Worm (Caenorhabditis elegans): ENCODE results near the gene dhs-22.

dhs-22 gene

DNA sequence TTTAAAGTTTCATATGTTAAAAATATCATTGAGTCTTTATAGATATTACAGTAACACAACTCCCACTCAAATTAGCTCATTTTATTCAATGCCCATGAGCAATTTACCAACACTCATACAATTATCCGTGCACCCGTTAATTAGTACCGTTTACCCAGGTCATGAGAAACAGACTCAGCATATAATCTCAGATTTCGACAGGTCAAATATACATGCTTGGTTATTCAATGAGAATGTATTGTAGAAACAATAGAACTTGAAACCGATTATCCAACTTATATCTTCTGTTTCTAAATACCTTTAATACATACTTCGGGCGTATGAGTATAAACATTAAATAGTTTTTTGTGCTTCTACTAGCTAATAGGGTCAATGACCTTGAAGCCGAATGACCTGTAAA lies 15.0 kb upstream of the dhs-22 start:
- no peak for TF ChIP-seq ztf-29 (GFP tag; IDR thresholded peaks at IDR 0.05)
- no peak for TF ChIP-seq flt-1 (GFP tag; IDR thresholded peaks at IDR 0.05)

DNA sequence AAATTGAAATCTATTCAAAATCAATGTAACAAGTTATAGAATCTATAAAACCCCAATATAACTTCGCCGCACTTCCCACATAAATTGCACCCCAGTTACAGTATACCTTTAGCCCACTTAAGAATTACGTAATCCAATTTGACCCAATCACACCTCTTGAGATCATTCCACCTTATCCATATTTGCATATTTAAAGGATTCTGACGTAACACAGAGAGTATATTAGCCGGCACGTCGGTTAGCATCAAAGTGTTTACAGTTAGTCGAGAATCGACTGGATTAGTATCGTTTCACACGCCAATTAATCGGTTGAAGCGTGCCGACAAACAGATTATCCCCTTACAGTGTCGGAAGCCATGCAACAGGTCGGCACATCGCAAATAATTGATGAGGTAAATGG lies 12.3 kb upstream of the dhs-22 start:
- TF ChIP-seq ztf-23 (GFP tag; IDR thresholded peaks at IDR 0.05): no peak
- TF ChIP-seq klf-2 (GFP tag; conservative IDR thresholded peaks at IDR 0.05): no peak
- TF ChIP-seq med-1 (GFP tag; optimal IDR thresholded peaks at IDR 0.05; ENCODE audit: insufficient read depth): no peak
- no peak for TF ChIP-seq ref-1 (GFP tag; conservative IDR thresholded peaks at IDR 0.05)
- no peak for TF ChIP-seq flt-1 (GFP tag; IDR thresholded peaks at IDR 0.05)
- no peak for TF ChIP-seq T22C8.4 (GFP tag; IDR thresholded peaks at IDR 0.05)
- no peak for TF ChIP-seq ztf-29 (GFP tag; IDR thresholded peaks at IDR 0.05)
- TF ChIP-seq cog-1 (tag; optimal IDR thresholded peaks at IDR 0.05): no peak
- no peak for TF ChIP-seq tab-1 (GFP tag; IDR thresholded peaks at IDR 0.05)

- TF ChIP-seq T22C8.4 (GFP tag; IDR thresholded peaks at IDR 0.05) (no peak), cog-1 (tag; optimal IDR thresholded peaks at IDR 0.05) (no peak), med-1 (GFP tag; optimal IDR thresholded peaks at IDR 0.05; ENCODE audit: insufficient read depth) (no peak), tab-1 (GFP tag; IDR thresholded peaks at IDR 0.05) (no peak), ztf-23 (GFP tag; IDR thresholded peaks at IDR 0.05) (no peak), ref-1 (GFP tag; conservative IDR thresholded peaks at IDR 0.05) (no peak), ztf-29 (GFP tag; IDR thresholded peaks at IDR 0.05) (no peak), flt-1 (GFP tag; IDR thresholded peaks at IDR 0.05) (no peak), klf-2 (GFP tag; conservative IDR thresholded peaks at IDR 0.05) (no peak)
These were observed 11.0 kb upstream of the dhs-22 start, which contains the start of gene egl-1 for ce11 chrV:14432259-14432658. Gene egl-1, minus strand, starts transcription at chrV:14432359.

ce11 chrV:14428865-14429264 lies 7.6 kb upstream of the dhs-22 start, which contains the start of gene F23B12.1:
Gene F23B12.1, plus strand, starts transcription at chrV:14429165.
- TF ChIP-seq klf-2 (GFP tag; conservative IDR thresholded peaks at IDR 0.05): no peak

- TF ChIP-seq ztf-29 (GFP tag; IDR thresholded peaks at IDR 0.05) (no peak), med-1 (GFP tag; optimal IDR thresholded peaks at IDR 0.05; ENCODE audit: insufficient read depth) (no peak), klf-2 (GFP tag; conservative IDR thresholded peaks at IDR 0.05) (no peak), T22C8.4 (GFP tag; IDR thresholded peaks at IDR 0.05) (no peak), tab-1 (GFP tag; IDR thresholded peaks at IDR 0.05) (no peak), cog-1 (tag; optimal IDR thresholded peaks at IDR 0.05) (no peak), ztf-23 (GFP tag; IDR thresholded peaks at IDR 0.05) (no peak), flt-1 (GFP tag; IDR thresholded peaks at IDR 0.05) (no peak), ref-1 (GFP tag; conservative IDR thresholded peaks at IDR 0.05) (no peak)
These were observed 6.0 kb upstream of the dhs-22 start for ce11 chrV:14427069-14427825.

ce11 chrV:14426013-14426412 lies 4.8 kb upstream of the dhs-22 start:
- TF ChIP-seq ztf-29 (GFP tag; IDR thresholded peaks at IDR 0.05) (no peak), flt-1 (GFP tag; IDR thresholded peaks at IDR 0.05) (no peak), ztf-23 (GFP tag; IDR thresholded peaks at IDR 0.05) (no peak), cog-1 (tag; optimal IDR thresholded peaks at IDR 0.05) (no peak), tab-1 (GFP tag; IDR thresholded peaks at IDR 0.05) (no peak), med-1 (GFP tag; optimal IDR thresholded peaks at IDR 0.05; ENCODE audit: insufficient read depth) (no peak), ref-1 (GFP tag; conservative IDR thresholded peaks at IDR 0.05) (no peak), klf-2 (GFP tag; conservative IDR thresholded peaks at IDR 0.05) (no peak), T22C8.4 (GFP tag; IDR thresholded peaks at IDR 0.05) (no peak)

ce11 chrV:14424958-14425492 lies 3.8 kb upstream of the dhs-22 start, which contains the start of gene rrsr-1:
Gene rrsr-1, minus strand, starts transcription at chrV:14425008.
- peak; percentile 65 for TF ChIP-seq med-1 (GFP tag; optimal IDR thresholded peaks at IDR 0.05; ENCODE audit: insufficient read depth)
- no peak for TF ChIP-seq klf-2 (GFP tag; conservative IDR thresholded peaks at IDR 0.05)
- 0 out of 2 replicates have a peak, but pooled peaks have one; percentile 41 for TF ChIP-seq flt-1 (GFP tag; IDR thresholded peaks at IDR 0.05)
- peak; percentile 54; the same call in 1 of the 2 replicates for TF ChIP-seq tab-1 (GFP tag; IDR thresholded peaks at IDR 0.05)
- TF ChIP-seq ztf-23 (GFP tag; IDR thresholded peaks at IDR 0.05): peak; percentile 68; the same call in 1 of the 2 replicates

DNA sequence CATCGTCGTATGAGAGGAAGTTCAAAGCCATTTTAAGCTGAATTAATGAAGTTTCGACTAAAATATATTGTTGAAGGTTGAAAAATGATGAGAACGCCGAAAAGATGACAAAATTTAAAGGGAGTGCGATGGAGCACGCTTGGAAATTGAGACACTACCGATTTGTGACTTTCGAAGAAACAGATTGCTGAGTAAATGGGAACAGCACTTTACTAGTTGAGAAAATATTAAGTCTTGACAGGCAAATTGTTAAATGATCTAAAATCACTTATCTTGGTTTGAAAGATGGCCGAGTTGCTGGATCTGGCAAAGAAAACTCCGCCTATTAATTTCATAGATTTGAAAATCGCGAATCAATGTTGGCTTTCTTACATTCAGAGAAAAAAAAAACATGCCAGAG lies 2.0 kb upstream of the dhs-22 start, which contains the start of gene rpoa-12:
Gene rpoa-12 (minus strand): TSS at position 37 of the 400 bp plus-strand sequence.
- TF ChIP-seq flt-1 (GFP tag; IDR thresholded peaks at IDR 0.05): no peak
- no peak for TF ChIP-seq ztf-29 (GFP tag; IDR thresholded peaks at IDR 0.05)

- TF ChIP-seq T22C8.4 (GFP tag; IDR thresholded peaks at IDR 0.05): no peak
- no peak for TF ChIP-seq tab-1 (GFP tag; IDR thresholded peaks at IDR 0.05)
- TF ChIP-seq ztf-29 (GFP tag; IDR thresholded peaks at IDR 0.05): no peak
- TF ChIP-seq flt-1 (GFP tag; IDR thresholded peaks at IDR 0.05): no peak
- no peak for TF ChIP-seq ref-1 (GFP tag; conservative IDR thresholded peaks at IDR 0.05)
- no peak for TF ChIP-seq cog-1 (tag; optimal IDR thresholded peaks at IDR 0.05)
These were observed 1.1 kb upstream of the dhs-22 start, which contains the start of gene pas-1 for ce11 chrV:14422317-14422716. Gene pas-1, minus strand, starts transcription at chrV:14422618.

DNA sequence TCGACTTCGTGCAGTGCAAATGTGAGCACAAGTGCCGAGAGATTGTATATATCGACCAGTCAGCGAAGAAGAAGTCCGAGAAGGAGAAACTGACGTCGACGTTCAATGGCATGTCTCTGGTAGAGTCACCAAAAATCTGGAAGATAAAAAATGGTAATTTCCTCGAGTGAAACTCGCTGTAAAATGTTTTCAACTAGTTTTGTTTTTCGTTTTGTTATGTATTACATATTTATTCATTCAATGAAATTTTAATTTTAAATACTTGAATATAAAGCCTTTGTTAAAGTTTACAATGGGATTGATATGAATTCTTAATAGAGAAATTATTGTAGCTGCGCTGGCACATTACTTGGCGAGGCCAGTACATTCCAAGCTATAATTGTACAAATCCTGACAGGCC lies 1.4 kb downstream of the dhs-22 start:
- TF ChIP-seq med-1 (GFP tag; optimal IDR thresholded peaks at IDR 0.05; ENCODE audit: insufficient read depth): no peak
- TF ChIP-seq T22C8.4 (GFP tag; IDR thresholded peaks at IDR 0.05): no peak
- no peak for TF ChIP-seq cog-1 (tag; optimal IDR thresholded peaks at IDR 0.05)
- TF ChIP-seq ztf-29 (GFP tag; IDR thresholded peaks at IDR 0.05): no peak
- no peak for TF ChIP-seq flt-1 (GFP tag; IDR thresholded peaks at IDR 0.05)
